Worm (Caenorhabditis elegans) whole organism, early embryonic: ENCODE measurements around the gene clc-6.

Source experiments
- B0310.2 ChIP-seq: sonication (generic microtip); optimal IDR thresholded peaks from 2 replicates; lab custom pipeline; 2016; ENCODE audit warnings: mild to moderate bottlenecking, missing genetic modification characterization, missing compliant biosample characterization
- F13C5.2 ChIP-seq: sonication (generic microtip); optimal IDR thresholded peaks from 2 replicates; lab custom pipeline; 2017; ENCODE audit warnings: mild to moderate bottlenecking, missing genetic modification characterization, inconsistent platforms, missing compliant biosample characterization
- aly-1 ChIP-seq: sonication (generic microtip); optimal IDR thresholded peaks from 2 replicates; lab custom pipeline; 2016; ENCODE audit warnings: missing genetic modification characterization, missing compliant biosample characterization
- ama-1 ChIP-seq: fragments of 150-350 bp; optimal IDR thresholded peaks from 2 replicates; lab custom pipeline; 2014
- ceh-13 ChIP-seq: fragments of 200-800 bp; sonication (Bioruptor generic); optimal IDR thresholded peaks from 2 replicates; lab custom pipeline; 2018; ENCODE audit warnings: mild to moderate bottlenecking, missing genetic modification characterization, missing compliant biosample characterization
- ceh-36 ChIP-seq: sonication (generic microtip); optimal IDR thresholded peaks from 2 replicates; lab custom pipeline; 2016; ENCODE audit warnings: missing genetic modification characterization, inconsistent platforms, missing compliant biosample characterization
- ets-7 ChIP-seq: sonication (generic microtip); optimal IDR thresholded peaks from 2 replicates; lab custom pipeline; 2016; ENCODE audit warnings: missing genotype, missing genetic modification characterization, missing compliant biosample characterization
- flt-1 ChIP-seq: fragments of 200-800 bp; sonication (Bioruptor generic); IDR thresholded peaks from 2 replicates; pipeline ENCODE4 v1.3.6; 2022; ENCODE audit warnings: missing genetic modification characterization, missing compliant biosample characterization
- hmbx-1 ChIP-seq: sonication (generic microtip); optimal IDR thresholded peaks from 2 replicates; lab custom pipeline; 2016; ENCODE audit warnings: mild to moderate bottlenecking, missing genetic modification characterization, missing compliant biosample characterization
- hmg-4 ChIP-seq: fragments of 200-800 bp; sonication (Bioruptor generic); optimal IDR thresholded peaks from 2 replicates; lab custom pipeline; 2018; ENCODE audit warnings: mild to moderate bottlenecking, missing genetic modification characterization, missing compliant biosample characterization
- hnd-1 ChIP-seq: sonication (generic microtip); optimal IDR thresholded peaks from 2 replicates; lab custom pipeline; 2016; ENCODE audit warnings: missing genetic modification characterization, missing compliant biosample characterization
- pes-1 ChIP-seq: fragments of 200-800 bp; sonication (Bioruptor generic); IDR thresholded peaks from 2 replicates; pipeline ENCODE4 v1.3.6; 2022; ENCODE audit warnings: missing genetic modification reagents, missing genetic modification characterization, missing compliant biosample characterization
- scrt-1 ChIP-seq: fragments of 200-800 bp; sonication (Bioruptor generic); IDR thresholded peaks from 2 replicates; pipeline ENCODE4 v1.3.6; 2022; ENCODE audit warnings: missing genetic modification characterization, missing compliant biosample characterization
- sea-1 ChIP-seq: fragments of 200-800 bp; sonication (Bioruptor generic); conservative IDR thresholded peaks from 2 replicates; pipeline ENCODE4 v1.3.6; 2022; ENCODE audit warnings: missing genetic modification characterization, missing compliant biosample characterization
- tbx-11 ChIP-seq: fragments of 200-800 bp; sonication (Bioruptor generic); IDR thresholded peaks from 2 replicates; pipeline ENCODE4 v1.3.6; 2022; ENCODE audit warnings: missing genetic modification characterization, missing compliant biosample characterization
- tbx-37 ChIP-seq: fragments of 200-800 bp; sonication (Bioruptor generic); conservative IDR thresholded peaks from 2 replicates; pipeline ENCODE4 v1.3.6; 2022; ENCODE audit warnings: missing genetic modification reagents, missing genetic modification characterization, missing compliant biosample characterization
- tra-4 ChIP-seq: sonication (generic microtip); optimal IDR thresholded peaks from 2 replicates; lab custom pipeline; 2017; ENCODE audit warnings: missing genetic modification characterization, missing compliant biosample characterization

The clc-6 gene

ce11 chrV:11200316-11200715 is 4.3 kb upstream of the clc-6 start, which contains the start of gene K10D6.3:
Gene K10D6.3, plus strand, starts transcription at chrV:11200616.
- TF ChIP-seq pes-1 (no peak), ceh-36 (tag; lab: Kevin White, UChicago) (no peak), hmbx-1 (no peak), tbx-37 (GFP tag; lab: Robert Waterston, UW) (no peak), F13C5.2 (tag; lab: Kevin White, UChicago) (no peak)

- TF ChIP-seq ceh-13 (GFP tag; lab: Kevin White, UChicago): no peak
- TF ChIP-seq ama-1 (lab: Kevin White, UChicago): no peak
- TF ChIP-seq pes-1: no peak
- no peak for TF ChIP-seq scrt-1
- TF ChIP-seq tbx-11 (GFP tag; lab: Robert Waterston, UW): no peak
- no peak for TF ChIP-seq F13C5.2 (tag; lab: Kevin White, UChicago)
- no peak for TF ChIP-seq tra-4 (tag; lab: Kevin White, UChicago)
- TF ChIP-seq hmbx-1: no peak
- no peak for TF ChIP-seq ceh-36 (tag; lab: Kevin White, UChicago)
- no peak for TF ChIP-seq hnd-1
- TF ChIP-seq sea-1: no peak
Observed at ce11 chrV:11199497-11199896, 3.5 kb upstream of the clc-6 start.

- TF ChIP-seq ceh-13 (GFP tag; lab: Kevin White, UChicago): no peak
- no peak for TF ChIP-seq tbx-11 (GFP tag; lab: Robert Waterston, UW)
- no peak for TF ChIP-seq hmbx-1
- no peak for TF ChIP-seq F13C5.2 (tag; lab: Kevin White, UChicago)
- no peak for TF ChIP-seq hmg-4
Observed at ce11 chrV:11198094-11198493, 2.1 kb upstream of the clc-6 start.

ce11 chrV:11196631-11197258 is 736 bp upstream of the clc-6 start:
- TF ChIP-seq hmg-4 (no peak), ets-7 (tag; lab: Kevin White, UChicago) (no peak), ceh-13 (GFP tag; lab: Kevin White, UChicago) (no peak), ama-1 (lab: Kevin White, UChicago) (no peak), scrt-1 (no peak), tra-4 (tag; lab: Kevin White, UChicago) (no peak), pes-1 (no peak), ceh-36 (tag; lab: Kevin White, UChicago) (no peak), B0310.2 (tag; lab: Kevin White, UChicago) (no peak), hnd-1 (no peak), sea-1 (no peak), tbx-37 (GFP tag; lab: Robert Waterston, UW) (no peak)

ce11 chrV:11190983-11191382 is 5.0 kb downstream of the clc-6 start, which contains the start of gene lgc-49:
Gene lgc-49, plus strand, starts transcription at chrV:11191283.
- no peak for TF ChIP-seq ama-1 (lab: Kevin White, UChicago)
- no peak for TF ChIP-seq flt-1 (GFP tag; lab: Robert Waterston, UW)
- TF ChIP-seq tbx-37 (GFP tag; lab: Robert Waterston, UW): no peak
- no peak for TF ChIP-seq ceh-36 (tag; lab: Kevin White, UChicago)
- TF ChIP-seq hmg-4: no peak
- TF ChIP-seq tra-4 (tag; lab: Kevin White, UChicago): no peak
- no peak for TF ChIP-seq tbx-11 (GFP tag; lab: Robert Waterston, UW)
- no peak for TF ChIP-seq hnd-1
- TF ChIP-seq pes-1: no peak
- TF ChIP-seq scrt-1: no peak
- no peak for TF ChIP-seq F13C5.2 (tag; lab: Kevin White, UChicago)
- no peak for TF ChIP-seq ceh-13 (GFP tag; lab: Kevin White, UChicago)

- no peak for TF ChIP-seq F13C5.2 (tag; lab: Kevin White, UChicago)
Observed at ce11 chrV:11182925-11183324, 13.1 kb downstream of the clc-6 start, which contains the start of gene cnc-10. Gene cnc-10, plus strand, starts transcription at chrV:11183225.

ce11 chrV:11180951-11181350 is 15.1 kb downstream of the clc-6 start:
- TF ChIP-seq pes-1 (no peak), sea-1 (no peak), ets-7 (tag; lab: Kevin White, UChicago) (no peak), hnd-1 (no peak), hmg-4 (no peak), tbx-11 (GFP tag; lab: Robert Waterston, UW) (no peak), flt-1 (GFP tag; lab: Robert Waterston, UW) (no peak), aly-1 (tag; lab: Kevin White, UChicago) (no peak), ama-1 (lab: Kevin White, UChicago) (no peak), scrt-1 (no peak), F13C5.2 (tag; lab: Kevin White, UChicago) (no peak), B0310.2 (tag; lab: Kevin White, UChicago) (no peak), tbx-37 (GFP tag; lab: Robert Waterston, UW) (no peak), tra-4 (tag; lab: Kevin White, UChicago) (no peak), hmbx-1 (no peak), ceh-13 (GFP tag; lab: Kevin White, UChicago) (no peak)

ce11 chrV:11177577-11177976 is 18.4 kb downstream of the clc-6 start, which contains the start of gene gpa-1:
Gene gpa-1, minus strand, starts transcription at chrV:11177677.
- no peak for TF ChIP-seq tbx-11 (GFP tag; lab: Robert Waterston, UW)
- no peak for TF ChIP-seq ets-7 (tag; lab: Kevin White, UChicago)
- no peak for TF ChIP-seq flt-1 (GFP tag; lab: Robert Waterston, UW)
- TF ChIP-seq tra-4 (tag; lab: Kevin White, UChicago): no peak
- no peak for TF ChIP-seq hmg-4
- no peak for TF ChIP-seq ceh-36 (tag; lab: Kevin White, UChicago)
- no peak for TF ChIP-seq hmbx-1
- no peak for TF ChIP-seq scrt-1
- TF ChIP-seq ama-1 (lab: Kevin White, UChicago): no peak
- TF ChIP-seq B0310.2 (tag; lab: Kevin White, UChicago): no peak
- TF ChIP-seq sea-1: no peak
- no peak for TF ChIP-seq hnd-1
- TF ChIP-seq aly-1 (tag; lab: Kevin White, UChicago): no peak
- TF ChIP-seq ceh-13 (GFP tag; lab: Kevin White, UChicago): no peak
- no peak for TF ChIP-seq pes-1
- no peak for TF ChIP-seq tbx-37 (GFP tag; lab: Robert Waterston, UW)
- no peak for TF ChIP-seq F13C5.2 (tag; lab: Kevin White, UChicago)
